Worm (Caenorhabditis elegans) whole organism, late embryonic: Measurements from ENCODE around the gene srr-9.

ENCODE experiments used
- C08G9.2 ChIP-seq: sonication (generic microtip); optimal IDR thresholded peaks from 2 replicates; lab custom pipeline; 2016; ENCODE audit warnings: mild to moderate bottlenecking, missing genetic modification characterization, moderate library complexity, missing compliant biosample characterization
- F13H6.1 ChIP-seq: sonication (generic microtip); optimal IDR thresholded peaks from 2 replicates; lab custom pipeline; 2016; ENCODE audit warnings: missing genetic modification characterization, missing compliant biosample characterization
- K02D7.2 ChIP-seq: sonication (generic microtip); optimal IDR thresholded peaks from 2 replicates; lab custom pipeline; 2017; ENCODE audit warnings: mild to moderate bottlenecking, missing genetic modification characterization, missing compliant biosample characterization
- K09A11.1 ChIP-seq: sonication (generic microtip); optimal IDR thresholded peaks from 2 replicates; lab custom pipeline; 2017; ENCODE audit warnings: antibody characterized with exemption, mild to moderate bottlenecking, missing genetic modification characterization, missing compliant biosample characterization; ENCODE audit not compliant: insufficient read depth
- T23F11.4 ChIP-seq: fragments of 200-800 bp; sonication (Bioruptor generic); optimal IDR thresholded peaks from 2 replicates; lab custom pipeline; 2018; ENCODE audit warnings: mild to moderate bottlenecking, missing genetic modification characterization, missing compliant biosample characterization
- ama-1 ChIP-seq: fragments of 150-350 bp; optimal IDR thresholded peaks from 2 replicates; lab custom pipeline; 2014
- ceh-18 ChIP-seq: sonication (generic microtip); optimal IDR thresholded peaks from 2 replicates; lab custom pipeline; 2016; ENCODE audit warnings: missing genetic modification characterization, missing compliant biosample characterization
- ceh-19 ChIP-seq: fragments of 200-800 bp; sonication (Bioruptor generic); optimal IDR thresholded peaks from 2 replicates; lab custom pipeline; 2018; ENCODE audit warnings: mild to moderate bottlenecking, missing genetic modification characterization, missing compliant biosample characterization
- ceh-22 ChIP-seq: sonication (generic microtip); optimal IDR thresholded peaks from 2 replicates; lab custom pipeline; 2017; ENCODE audit warnings: missing biosample characterization, missing genetic modification characterization
- ceh-31 ChIP-seq: sonication (generic microtip); optimal IDR thresholded peaks from 2 replicates; lab custom pipeline; 2016; ENCODE audit warnings: missing genetic modification characterization, missing compliant biosample characterization
- ceh-48 ChIP-seq: sonication (generic microtip); optimal IDR thresholded peaks from 2 replicates; lab custom pipeline; 2016; ENCODE audit warnings: missing genetic modification characterization, inconsistent platforms, missing compliant biosample characterization
- elt-2 ChIP-seq: sonication (generic microtip); optimal IDR thresholded peaks from 2 replicates; lab custom pipeline; 2016; ENCODE audit warnings: missing genetic modification reagents, missing genetic modification characterization, missing compliant biosample characterization
- ets-4 ChIP-seq: sonication (generic microtip); optimal IDR thresholded peaks from 2 replicates; lab custom pipeline; 2016; ENCODE audit warnings: missing genetic modification characterization, missing compliant biosample characterization
- eyg-1 ChIP-seq: sonication (generic microtip); optimal IDR thresholded peaks from 2 replicates; lab custom pipeline; 2016; ENCODE audit warnings: missing genotype, missing genetic modification characterization, missing compliant biosample characterization
- gmeb-2 ChIP-seq: sonication (generic microtip); optimal IDR thresholded peaks from 2 replicates; lab custom pipeline; 2016; ENCODE audit warnings: missing genetic modification characterization, inconsistent platforms, missing compliant biosample characterization
- hlh-13 ChIP-seq: fragments of 200-800 bp; sonication (Bioruptor generic); optimal IDR thresholded peaks from 2 replicates; lab custom pipeline; 2018; ENCODE audit warnings: mild to moderate bottlenecking, missing genetic modification characterization, missing compliant biosample characterization
- hlh-30 ChIP-seq: sonication (generic microtip); optimal IDR thresholded peaks from 2 replicates; lab custom pipeline; 2017; ENCODE audit warnings: antibody characterized with exemption, missing genetic modification characterization, missing compliant biosample characterization; ENCODE audit not compliant: insufficient read depth
- lim-6 ChIP-seq: sonication (generic microtip); optimal IDR thresholded peaks from 2 replicates; lab custom pipeline; 2016; ENCODE audit warnings: missing genetic modification characterization, missing compliant biosample characterization
- madf-2 ChIP-seq: sonication (generic microtip); optimal IDR thresholded peaks from 2 replicates; lab custom pipeline; 2017; ENCODE audit warnings: missing genetic modification characterization, missing compliant biosample characterization
- mec-3 ChIP-seq: sonication (generic microtip); optimal IDR thresholded peaks from 2 replicates; lab custom pipeline; 2016; ENCODE audit warnings: borderline replicate concordance, missing genetic modification characterization, missing compliant biosample characterization
- nfya-1 ChIP-seq: sonication (generic microtip); optimal IDR thresholded peaks from 2 replicates; lab custom pipeline; 2017; ENCODE audit warnings: missing genetic modification characterization, mild to moderate bottlenecking, missing compliant biosample characterization, antibody characterized with exemption, moderate library complexity
- nhr-11 ChIP-seq: fragments of 150-350 bp; optimal IDR thresholded peaks from 2 replicates; lab custom pipeline; 2014; ENCODE audit warnings: missing biosample characterization, missing genetic modification characterization
- npax-4 ChIP-seq: sonication (generic microtip); optimal IDR thresholded peaks from 2 replicates; lab custom pipeline; 2016; ENCODE audit warnings: missing genetic modification characterization, missing compliant biosample characterization
- odd-2 ChIP-seq: sonication (generic microtip); optimal IDR thresholded peaks from 2 replicates; lab custom pipeline; 2017; ENCODE audit warnings: antibody characterized with exemption, mild to moderate bottlenecking, missing genetic modification characterization, missing compliant biosample characterization
- pat-9 ChIP-seq: fragments of 200-800 bp; sonication (Bioruptor generic); optimal IDR thresholded peaks from 2 replicates; lab custom pipeline; 2018; ENCODE audit warnings: mild to moderate bottlenecking, missing genetic modification characterization, moderate library complexity, missing compliant biosample characterization
- pax-1 ChIP-seq: fragments of 150-350 bp; optimal IDR thresholded peaks from 2 replicates; lab custom pipeline; 2014; ENCODE audit warnings: missing biosample characterization, missing genetic modification characterization
- pha-2 ChIP-seq: sonication (generic microtip); optimal IDR thresholded peaks from 2 replicates; lab custom pipeline; 2017; ENCODE audit warnings: mild to moderate bottlenecking, missing genetic modification characterization, missing compliant biosample characterization
- pqm-1 ChIP-seq: sonication (generic microtip); optimal IDR thresholded peaks from 2 replicates; lab custom pipeline; 2016; ENCODE audit warnings: missing genetic modification characterization, missing compliant biosample characterization
- pros-1 ChIP-seq: fragments of 150-350 bp; optimal IDR thresholded peaks from 2 replicates; lab custom pipeline; 2014; ENCODE audit warnings: missing biosample characterization, missing genetic modification reagents, missing genetic modification characterization
- rnt-1 ChIP-seq: sonication (generic microtip); optimal IDR thresholded peaks from 2 replicates; lab custom pipeline; 2016; ENCODE audit warnings: missing genetic modification characterization, missing compliant biosample characterization
- sdc-2 ChIP-seq: sonication (generic microtip); optimal IDR thresholded peaks from 2 replicates; lab custom pipeline; 2016; ENCODE audit warnings: missing genotype, missing genetic modification characterization, missing compliant biosample characterization
- sox-2 ChIP-seq: fragments of 200-800 bp; sonication (Bioruptor generic); IDR thresholded peaks from 2 replicates; pipeline ENCODE4 v1.3.6; 2022; ENCODE audit warnings: missing genetic modification reagents, missing genetic modification characterization, missing compliant biosample characterization
- tbx-2 ChIP-seq: sonication (generic microtip); optimal IDR thresholded peaks from 2 replicates; lab custom pipeline; 2016; ENCODE audit warnings: missing genetic modification characterization, missing compliant biosample characterization
- ttx-3 ChIP-seq: sonication (generic microtip); optimal IDR thresholded peaks from 2 replicates; lab custom pipeline; 2016; ENCODE audit warnings: missing genetic modification reagents, missing genetic modification characterization, missing compliant biosample characterization
- unc-3 ChIP-seq, 2 experiments: fragments of 200-800 bp in 1 of 2; sonication (Bioruptor generic) in 1 of 2; sonication (generic microtip) in 1 of 2; conservative IDR thresholded peaks in 1 of 2; optimal IDR thresholded peaks in 1 of 2; 2 replicates each; pipeline versions ENCODE4 v1.3.6 to Lab custom; 2016 to 2022; ENCODE audit warnings: missing compliant biosample characterization in 2 of 2, missing genetic modification characterization in 2 of 2, missing genetic modification reagents in 1 of 2
- unc-42 ChIP-seq: sonication (generic microtip); optimal IDR thresholded peaks from 2 replicates; lab custom pipeline; 2016; ENCODE audit warnings: missing genotype, missing genetic modification characterization, missing compliant biosample characterization
- unc-55 ChIP-seq: sonication (generic microtip); optimal IDR thresholded peaks from 2 replicates; lab custom pipeline; 2017; ENCODE audit warnings: missing biosample characterization, missing genetic modification reagents, missing genetic modification characterization
- zip-5 ChIP-seq: sonication (generic microtip); optimal IDR thresholded peaks from 2 replicates; lab custom pipeline; 2016; ENCODE audit warnings: missing genetic modification characterization, missing compliant biosample characterization
- ztf-16 ChIP-seq: sonication (generic microtip); optimal IDR thresholded peaks from 2 replicates; lab custom pipeline; 2017; ENCODE audit warnings: missing genetic modification characterization, missing compliant biosample characterization

Gene srr-9

ce11 chrV:7749708-7750107 is 11.9 kb downstream of the srr-9 start:
- TF ChIP-seq ceh-31 (tag; lab: Kevin White, UChicago): no peak
- TF ChIP-seq pros-1 (tag; lab: Kevin White, UChicago): no peak
- no peak for TF ChIP-seq sdc-2 (tag; lab: Kevin White, UChicago)
- no peak for TF ChIP-seq hlh-30
- no peak for TF ChIP-seq odd-2 (tag; lab: Kevin White, UChicago)
- TF ChIP-seq ztf-16: no peak
- no peak for TF ChIP-seq ttx-3 (tag; lab: Kevin White, UChicago)
- no peak for TF ChIP-seq gmeb-2 (tag; lab: Kevin White, UChicago)
- TF ChIP-seq rnt-1 (tag; lab: Kevin White, UChicago): no peak
- TF ChIP-seq hlh-13 (GFP tag; lab: Kevin White, UChicago): no peak
- no peak for TF ChIP-seq tbx-2 (tag; lab: Kevin White, UChicago)
- TF ChIP-seq ceh-19 (GFP tag; lab: Kevin White, UChicago): no peak
- TF ChIP-seq sox-2 (GFP tag; lab: Robert Waterston, UW): no peak
- TF ChIP-seq K09A11.1 (tag; lab: Kevin White, UChicago): no peak
- no peak for TF ChIP-seq ceh-22 (tag; lab: Kevin White, UChicago)
- no peak for TF ChIP-seq npax-4 (tag; lab: Kevin White, UChicago)

- no peak for TF ChIP-seq K02D7.2
- no peak for TF ChIP-seq lim-6
- TF ChIP-seq gmeb-2 (tag; lab: Kevin White, UChicago): no peak
- TF ChIP-seq ceh-48 (tag; lab: Kevin White, UChicago): no peak
- no peak for TF ChIP-seq npax-4 (tag; lab: Kevin White, UChicago)
- no peak for TF ChIP-seq mec-3 (tag; lab: Kevin White, UChicago)
- TF ChIP-seq nhr-11: no peak
- no peak for TF ChIP-seq ceh-22 (tag; lab: Kevin White, UChicago)
- TF ChIP-seq ets-4: no peak
- no peak for TF ChIP-seq pax-1 (tag; lab: Kevin White, UChicago)
- no peak for TF ChIP-seq unc-3 (GFP tag; conservative IDR thresholded peaks at IDR 0.05; lab: Robert Waterston, UW)
- no peak for TF ChIP-seq unc-3 (tag; optimal IDR thresholded peaks at IDR 0.05; lab: Kevin White, UChicago)
- no peak for TF ChIP-seq T23F11.4 (GFP tag; lab: Kevin White, UChicago)
- no peak for TF ChIP-seq unc-55 (GFP tag; lab: Kevin White, UChicago)
- no peak for TF ChIP-seq pqm-1
Measured at ce11 chrV:7754557-7754956, 16.7 kb downstream of the srr-9 start, which contains the start of gene T05B11.4. Gene T05B11.4 (minus strand): TSS chrV:7754657.

- TF ChIP-seq elt-2 (peak; percentile 79), F13H6.1 (tag; lab: Kevin White, UChicago) (no peak)
Measured at ce11 chrV:7755991-7756390, 18.2 kb downstream of the srr-9 start.

- TF ChIP-seq gmeb-2 (tag; lab: Kevin White, UChicago) (no peak), unc-55 (GFP tag; lab: Kevin White, UChicago) (peak; percentile 65), unc-42 (tag; lab: Kevin White, UChicago) (peak; percentile 73), ets-4 (no peak), ceh-18 (tag; lab: Kevin White, UChicago) (peak; percentile 45), hlh-30 (peak; percentile 0)
Measured at ce11 chrV:7759270-7759669, 21.5 kb downstream of the srr-9 start.

- no peak for TF ChIP-seq ceh-19 (GFP tag; lab: Kevin White, UChicago)
- TF ChIP-seq madf-2: no peak
- TF ChIP-seq pat-9 (tag; lab: Kevin White, UChicago): no peak
- no peak for TF ChIP-seq C08G9.2 (tag; lab: Kevin White, UChicago)
- no peak for TF ChIP-seq pha-2 (tag; lab: Kevin White, UChicago)
- no peak for TF ChIP-seq gmeb-2 (tag; lab: Kevin White, UChicago)
- no peak for TF ChIP-seq eyg-1 (tag; lab: Kevin White, UChicago)
- TF ChIP-seq ceh-48 (tag; lab: Kevin White, UChicago): no peak
- no peak for TF ChIP-seq unc-55 (GFP tag; lab: Kevin White, UChicago)
- no peak for TF ChIP-seq nhr-11
- TF ChIP-seq zip-5 (tag; lab: Kevin White, UChicago): no peak
- no peak for TF ChIP-seq nfya-1
- no peak for TF ChIP-seq ama-1 (lab: Kevin White, UChicago)
- TF ChIP-seq pax-1 (tag; lab: Kevin White, UChicago): no peak
- no peak for TF ChIP-seq elt-2
Measured at ce11 chrV:7760174-7760573, 22.4 kb downstream of the srr-9 start, which contains the start of gene hint-3. Gene hint-3 (plus strand): TSS chrV:7760474.
